Fruit fly (Drosophila melanogaster) whole organism, embryonic: Measurements from ENCODE around the gene Cul2.

ENCODE experiments used
- B-H1 ChIP-seq: fragments of 200-800 bp; sonication (Bioruptor generic); IDR thresholded peaks from 3 replicates; pipeline ENCODE4 v1.3.6; 2022; ENCODE audit warnings: missing biosample characterization, missing genetic modification characterization
- CG11696 ChIP-seq: fragments of 200-800 bp; sonication (Bioruptor generic); IDR thresholded peaks from 2 replicates; pipeline ENCODE4 v1.3.6; 2022; ENCODE audit warnings: missing biosample characterization, missing genetic modification characterization
- CG1233 ChIP-seq: fragments of 200-800 bp; sonication (Bioruptor generic); optimal IDR thresholded peaks from 4 replicates; lab custom pipeline; 2018; ENCODE audit warnings: missing biosample characterization, mild to moderate bottlenecking, missing genetic modification characterization
- CG14710 ChIP-seq: fragments of 200-800 bp; sonication (Bioruptor generic); optimal IDR thresholded peaks from 3 replicates; lab custom pipeline; 2019; ENCODE audit warnings: missing biosample characterization, mild to moderate bottlenecking, missing genetic modification characterization, moderate library complexity
- CG15601 ChIP-seq: fragments of 200-800 bp; sonication (Bioruptor generic); optimal IDR thresholded peaks from 3 replicates; lab custom pipeline; 2019; ENCODE audit warnings: missing biosample characterization, mild to moderate bottlenecking, missing genetic modification characterization, moderate library complexity
- CG18476 ChIP-seq: fragments of 200-800 bp; sonication (Bioruptor generic); optimal IDR thresholded peaks from 2 replicates; lab custom pipeline; 2016; ENCODE audit warnings: missing biosample characterization, mild to moderate bottlenecking, missing genetic modification characterization
- CG2120 ChIP-seq: fragments of 200-800 bp; sonication (Bioruptor generic); optimal IDR thresholded peaks from 3 replicates; lab custom pipeline; 2016; ENCODE audit warnings: missing biosample characterization, missing genetic modification characterization
- CG2199 ChIP-seq: fragments of 200-800 bp; sonication (Bioruptor generic); IDR thresholded peaks from 3 replicates; pipeline ENCODE4 v1.3.6; 2022; ENCODE audit warnings: missing biosample characterization, missing genetic modification characterization
- CG42726 ChIP-seq: fragments of 200-800 bp; sonication (Bioruptor generic); IDR thresholded peaks from 2 replicates; pipeline ENCODE4 v1.3.6; 2022; ENCODE audit warnings: missing biosample characterization, missing genetic modification characterization; ENCODE audit not compliant: partially characterized antibody
- CG5953 ChIP-seq: fragments of 200-800 bp; sonication (Bioruptor generic); IDR thresholded peaks from 2 replicates; pipeline ENCODE4 v1.3.6; 2022; ENCODE audit warnings: missing biosample characterization, missing genetic modification characterization
- CG6175 ChIP-seq: fragments of 200-800 bp; sonication (Bioruptor generic); IDR thresholded peaks from 3 replicates; pipeline ENCODE4 v1.3.6; 2022; ENCODE audit warnings: missing biosample characterization, missing genetic modification characterization
- CG7357 ChIP-seq: fragments of 200-800 bp; sonication (Bioruptor generic); IDR thresholded peaks from 3 replicates; pipeline ENCODE4 v1.3.6; 2022; ENCODE audit warnings: missing biosample characterization, missing genetic modification characterization
- CG7745 ChIP-seq: fragments of 200-800 bp; sonication (Bioruptor generic); optimal IDR thresholded peaks from 2 replicates; lab custom pipeline; 2018; ENCODE audit warnings: missing biosample characterization, mild to moderate bottlenecking, missing genetic modification characterization, moderate library complexity
- CG7928 ChIP-seq: fragments of 200-800 bp; sonication (Bioruptor generic); optimal IDR thresholded peaks from 2 replicates; lab custom pipeline; 2017; ENCODE audit warnings: missing biosample characterization, mild to moderate bottlenecking, missing genetic modification characterization
- Chrac-16 ChIP-seq: fragments of 200-800 bp; sonication (Bioruptor generic); optimal IDR thresholded peaks from 3 replicates; lab custom pipeline; 2016; ENCODE audit warnings: missing biosample characterization, missing genetic modification characterization
- CrebB ChIP-seq: fragments of 200-800 bp; sonication (Bioruptor generic); optimal IDR thresholded peaks from 3 replicates; lab custom pipeline; 2018; ENCODE audit warnings: missing biosample characterization, mild to moderate bottlenecking, missing genetic modification characterization
- D19B ChIP-seq: fragments of 200-800 bp; sonication (Bioruptor generic); optimal IDR thresholded peaks from 2 replicates; lab custom pipeline; 2017; ENCODE audit warnings: missing biosample characterization, mild to moderate bottlenecking, missing genetic modification characterization
- Deaf1 ChIP-seq: fragments of 200-800 bp; optimal IDR thresholded peaks from 3 replicates; lab custom pipeline; 2019; ENCODE audit warnings: missing biosample characterization, mild to moderate bottlenecking, missing genetic modification characterization, moderate library complexity
- Elba2 ChIP-seq: fragments of 200-800 bp; sonication (Bioruptor generic); optimal IDR thresholded peaks from 3 replicates; lab custom pipeline; 2016; ENCODE audit warnings: missing biosample characterization, missing genetic modification characterization
- HLH54F ChIP-seq: fragments of 200-800 bp; sonication (Bioruptor generic); optimal IDR thresholded peaks from 3 replicates; lab custom pipeline; 2016; ENCODE audit warnings: missing biosample characterization, missing genetic modification characterization
- HLHmδ ChIP-seq: fragments of 200-800 bp; sonication (Bioruptor generic); optimal IDR thresholded peaks from 2 replicates; lab custom pipeline; 2018; ENCODE audit warnings: missing biosample characterization, mild to moderate bottlenecking, missing genetic modification characterization, moderate library complexity
- MBD-R2 ChIP-seq: fragments of 200-800 bp; sonication (Bioruptor generic); IDR thresholded peaks from 2 replicates; pipeline ENCODE4 v1.3.6; 2022; ENCODE audit warnings: missing biosample characterization, missing genetic modification characterization
- Mad ChIP-seq: fragments of 200-800 bp; sonication (Bioruptor generic); optimal IDR thresholded peaks from 2 replicates; lab custom pipeline; 2016; ENCODE audit warnings: missing biosample characterization, missing genetic modification characterization
- Max ChIP-seq: fragments of 200-800 bp; sonication (Bioruptor generic); optimal IDR thresholded peaks from 2 replicates; lab custom pipeline; 2016; ENCODE audit warnings: missing biosample characterization, mild to moderate bottlenecking, missing genetic modification characterization
- Med ChIP-seq: fragments of 200-800 bp; sonication (Bioruptor generic); peaks from one replicate; lab custom pipeline; 2016; ENCODE audit warnings: missing biosample characterization, missing genetic modification characterization, mild to moderate bottlenecking, inconsistent platforms, moderate library complexity
- NFAT ChIP-seq: fragments of 200-800 bp; sonication (Bioruptor generic); IDR thresholded peaks from 2 replicates; pipeline ENCODE4 v1.3.6; 2022; ENCODE audit warnings: missing biosample characterization, missing genetic modification characterization
- NK7.1 ChIP-seq: fragments of 200-800 bp; sonication (Bioruptor generic); optimal IDR thresholded peaks from 3 replicates; lab custom pipeline; 2016; ENCODE audit warnings: missing biosample characterization, missing genetic modification characterization
- Neu2 ChIP-seq: fragments of 200-800 bp; sonication (Bioruptor generic); optimal IDR thresholded peaks from 3 replicates; lab custom pipeline; 2016; ENCODE audit warnings: missing biosample characterization, missing genetic modification characterization, borderline replicate concordance
- Side ChIP-seq: fragments of 200-800 bp; sonication (Bioruptor generic); optimal IDR thresholded peaks from 2 replicates; lab custom pipeline; 2016; ENCODE audit warnings: missing biosample characterization, missing genetic modification characterization
- Sox100B ChIP-seq: fragments of 200-800 bp; sonication (Bioruptor generic); optimal IDR thresholded peaks from 3 replicates; lab custom pipeline; 2018; ENCODE audit warnings: missing biosample characterization, mild to moderate bottlenecking, missing genetic modification characterization
- Spps ChIP-seq: fragments of 200-800 bp; sonication (Bioruptor generic); optimal IDR thresholded peaks from 2 replicates; lab custom pipeline; 2018; ENCODE audit warnings: missing biosample characterization, mild to moderate bottlenecking, missing genetic modification characterization
- Sry-β ChIP-seq: fragments of 200-800 bp; sonication (Bioruptor generic); optimal IDR thresholded peaks from 2 replicates; lab custom pipeline; 2018; ENCODE audit warnings: missing biosample characterization, mild to moderate bottlenecking, missing genetic modification characterization, moderate library complexity
- Xrp1 ChIP-seq: fragments of 200-800 bp; sonication (Bioruptor generic); IDR thresholded peaks from 2 replicates; pipeline ENCODE4 v1.3.6; 2022; ENCODE audit warnings: missing biosample characterization, missing genetic modification characterization
- bab2 ChIP-seq: fragments of 200-800 bp; sonication (Bioruptor generic); optimal IDR thresholded peaks from 2 replicates; lab custom pipeline; 2016; ENCODE audit warnings: missing biosample characterization, missing genetic modification characterization
- bbx ChIP-seq: fragments of 200-800 bp; sonication (Bioruptor generic); IDR thresholded peaks from 2 replicates; pipeline ENCODE4 v1.3.6; 2022; ENCODE audit warnings: missing biosample characterization, missing genetic modification characterization; ENCODE audit not compliant: partially characterized antibody
- cg ChIP-seq: fragments of 200-800 bp; sonication (Bioruptor generic); optimal IDR thresholded peaks from 3 replicates; lab custom pipeline; 2019; ENCODE audit warnings: missing biosample characterization, mild to moderate bottlenecking, missing genetic modification characterization, moderate library complexity
- dmrt99B ChIP-seq: fragments of 200-800 bp; sonication (Bioruptor generic); optimal IDR thresholded peaks from 2 replicates; lab custom pipeline; 2018; ENCODE audit warnings: missing biosample characterization, mild to moderate bottlenecking, missing genetic modification characterization, moderate library complexity
- eve ChIP-seq, 2 experiments: fragments of >200 bp; optimal IDR thresholded peaks; 2 replicates each; lab custom pipeline; 2017; ENCODE audit warnings: missing biosample characterization in 2 of 2, missing genetic modification characterization in 2 of 2
- gce ChIP-seq: fragments of 200-800 bp; sonication (Bioruptor generic); IDR thresholded peaks from 3 replicates; pipeline ENCODE4 v1.3.6; 2022; ENCODE audit warnings: missing biosample characterization, missing genetic modification characterization
- ind ChIP-seq: fragments of 200-800 bp; sonication (Bioruptor generic); optimal IDR thresholded peaks from 3 replicates; lab custom pipeline; 2016; ENCODE audit warnings: missing biosample characterization, missing genetic modification characterization
- insv ChIP-seq, 2 experiments: fragments of 200-800 bp; sonication (Bioruptor generic); optimal IDR thresholded peaks; 3 replicates each; lab custom pipeline; 2016 to 2018; ENCODE audit warnings: missing biosample characterization in 2 of 2, missing genetic modification characterization in 2 of 2
- klu ChIP-seq: fragments of 200-800 bp; sonication (Bioruptor generic); IDR thresholded peaks from 2 replicates; pipeline ENCODE4 v1.3.6; 2022; ENCODE audit warnings: missing biosample characterization, missing genetic modification characterization
- lilli ChIP-seq: fragments of 200-800 bp; sonication (Bioruptor generic); optimal IDR thresholded peaks from 3 replicates; lab custom pipeline; 2016; ENCODE audit warnings: missing biosample characterization, missing genetic modification characterization
- lmd ChIP-seq: fragments of 200-800 bp; sonication (Bioruptor generic); IDR thresholded peaks from 2 replicates; pipeline ENCODE4 v1.3.6; 2022; ENCODE audit warnings: missing biosample characterization, missing genetic modification characterization
- lola ChIP-seq, 3 experiments: fragments of >200 bp in 2 of 3; fragments of 200-800 bp in 1 of 3; sonication (Bioruptor generic) in 1 of 3; optimal IDR thresholded peaks; 2 replicates each; lab custom pipeline; 2017 to 2019; ENCODE audit warnings: missing biosample characterization in 3 of 3, missing genetic modification characterization in 3 of 3, mild to moderate bottlenecking in 1 of 3, moderate library complexity in 1 of 3
- phol ChIP-seq: fragments of 200-800 bp; sonication (Bioruptor generic); optimal IDR thresholded peaks from 3 replicates; lab custom pipeline; 2018; ENCODE audit warnings: missing biosample characterization, mild to moderate bottlenecking, missing genetic modification characterization, moderate library complexity
- seq ChIP-seq: fragments of 200-800 bp; sonication (Bioruptor generic); IDR thresholded peaks from 2 replicates; pipeline ENCODE4 v1.3.6; 2022; ENCODE audit warnings: missing biosample characterization, missing genetic modification characterization
- sob ChIP-seq: fragments of 200-800 bp; sonication (Bioruptor generic); IDR thresholded peaks from 2 replicates; pipeline ENCODE4 v1.3.6; 2022; ENCODE audit warnings: missing biosample characterization, missing genetic modification characterization
- ssp ChIP-seq: fragments of 200-800 bp; sonication (Bioruptor generic); IDR thresholded peaks from 2 replicates; pipeline ENCODE4 v1.3.6; 2022; ENCODE audit warnings: missing biosample characterization, missing genetic modification characterization
- stwl ChIP-seq: fragments of 200-800 bp; sonication (Bioruptor generic); optimal IDR thresholded peaks from 3 replicates; lab custom pipeline; 2018; ENCODE audit warnings: missing biosample characterization, mild to moderate bottlenecking, missing genetic modification characterization, moderate library complexity

Gene Cul2

DNA sequence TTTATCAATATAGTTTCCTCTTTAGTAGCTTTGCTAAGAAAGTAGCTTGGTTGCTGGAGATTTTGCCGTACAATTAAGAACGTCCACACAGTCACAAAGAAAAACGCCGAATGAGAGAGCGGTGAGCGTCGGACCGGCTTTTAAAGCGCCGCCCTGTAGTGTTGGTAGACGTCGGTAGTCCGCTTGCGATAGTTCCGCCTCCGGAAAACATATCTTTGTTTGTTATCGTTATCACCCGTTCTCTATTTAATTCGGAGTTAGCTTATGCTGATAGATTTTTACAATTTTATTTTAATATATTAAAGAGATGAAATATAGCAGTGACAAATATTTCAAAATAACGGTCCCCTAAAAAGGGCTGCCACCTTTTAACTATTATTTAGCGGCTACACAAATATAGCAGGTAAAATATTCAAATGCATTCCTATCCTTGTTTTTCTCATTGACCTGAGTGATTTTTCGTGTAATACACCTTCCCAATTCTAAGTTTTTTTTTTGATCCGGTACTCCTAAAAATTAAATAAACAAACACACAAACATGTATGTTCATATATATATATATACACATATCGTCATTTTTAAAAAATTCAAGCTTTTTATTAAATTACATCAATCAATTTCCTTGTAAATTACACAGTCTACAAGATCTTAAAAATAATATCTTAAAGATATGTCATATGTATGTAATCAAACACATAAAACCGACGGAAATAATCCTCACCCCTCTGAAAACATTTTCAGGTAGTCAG, 28.5 kb upstream of the Cul2 start, which contains the start of gene Df31 (continued):
- TF ChIP-seq HLH54F (peak; percentile 46), lola (GFP tag; optimal IDR thresholded peaks at IDR 0.05; lab: Kevin White, UChicago) (no peak), Chrac-16 (GFP tag; lab: Kevin White, UChicago) (peak; percentile 62), Elba2 (GFP tag; lab: Kevin White, UChicago) (no peak), Xrp1 (peak; percentile 57), lmd (no peak), CG11696 (GFP tag; lab: Robert Waterston, UW) (no peak), CG2199 (GFP tag; lab: Robert Waterston, UW) (peak; percentile 95), CG42726 (peak; percentile 94; the same call in 1 of the 2 replicates), Max (GFP tag; lab: Kevin White, UChicago) (no peak), MBD-R2 (GFP tag; lab: Robert Waterston, UW) (peak; percentile 76), NFAT (GFP tag; lab: Robert Waterston, UW) (no peak; the same call in 1 of the 2 replicates), seq (GFP tag; lab: Robert Waterston, UW) (peak; percentile 37; the same call in 1 of the 2 replicates), Neu2 (GFP tag; lab: Kevin White, UChicago) (no peak), gce (GFP tag; lab: Robert Waterston, UW) (no peak), CG7745 (tag; lab: Kevin White, UChicago) (no peak), B-H1 (GFP tag; lab: Robert Waterston, UW) (no peak), CG14710 (tag; lab: Kevin White, UChicago) (peak; percentile 62), klu (GFP tag; lab: Robert Waterston, UW) (no peak), stwl (tag; lab: Kevin White, UChicago) (peak; percentile 86), dmrt99B (tag; lab: Kevin White, UChicago) (peak; percentile 36), phol (no peak), ind (peak; percentile 57), CG7357 (no peak), bab2 (peak; percentile 43), CG15601 (tag; lab: Kevin White, UChicago) (peak; percentile 22), insv (GFP tag; optimal IDR thresholded peaks at IDR 0.05; lab: Kevin White, UChicago) (peak in 1 of 2 experiments; percentile 4), HLHmδ (peak; percentile 50), CrebB (tag; lab: Kevin White, UChicago) (no peak), ssp (peak; percentile 64), eve (GFP tag; optimal IDR thresholded peaks at IDR 0.05; lab: Kevin White, UChicago) (peak in 1 of 2 experiments; percentile 82), Med (GFP tag; lab: Kevin White, UChicago) (peak; percentile 95), Spps (tag; lab: Kevin White, UChicago) (no peak), CG5953 (GFP tag; lab: Robert Waterston, UW) (no peak), sob (GFP tag; lab: Robert Waterston, UW) (peak; percentile 92), cg (no peak), CG7928 (GFP tag; lab: Kevin White, UChicago) (peak; percentile 28), bbx (GFP tag; lab: Robert Waterston, UW) (peak; percentile 95), CG2120 (peak; percentile 77), CG6175 (GFP tag; lab: Robert Waterston, UW) (no peak), Deaf1 (tag; lab: Kevin White, UChicago) (no peak), Sox100B (GFP tag; lab: Kevin White, UChicago) (peak; percentile 21), NK7.1 (GFP tag; lab: Kevin White, UChicago) (no peak), CG18476 (peak; percentile 65), lilli (peak; percentile 76), D19B (GFP tag; lab: Kevin White, UChicago) (peak; percentile 33), CG1233 (GFP tag; lab: Kevin White, UChicago) (peak; percentile 62), Mad (GFP tag; lab: Kevin White, UChicago) (peak; percentile 68), Sry-β (GFP tag; lab: Kevin White, UChicago) (no peak), Side (GFP tag; lab: Kevin White, UChicago) (peak; percentile 54)
